Fruit fly (Drosophila melanogaster) whole organism, embryonic: ENCODE measurements around the gene LysRS.

Experiments used
- CG11504 ChIP-seq: fragments of 200-800 bp; sonication (Bioruptor generic); optimal IDR thresholded peaks from 3 replicates; lab custom pipeline; 2019; ENCODE audit warnings: missing biosample characterization, mild to moderate bottlenecking, missing genetic modification characterization, moderate library complexity
- CG17361 ChIP-seq: fragments of 200-800 bp; sonication (Bioruptor generic); IDR thresholded peaks from 3 replicates; pipeline ENCODE4 v1.3.6; 2022; ENCODE audit warnings: missing biosample characterization, missing genetic modification characterization
- CG2875 ChIP-seq: fragments of 200-800 bp; sonication (Bioruptor generic); optimal IDR thresholded peaks from 2 replicates; lab custom pipeline; 2017; ENCODE audit warnings: missing biosample characterization, mild to moderate bottlenecking, missing genetic modification characterization, missing genetic modification reagents
- CG30403 ChIP-seq: fragments of 200-800 bp; sonication (Bioruptor generic); optimal IDR thresholded peaks from 3 replicates; lab custom pipeline; 2016; ENCODE audit warnings: missing biosample characterization, missing genetic modification characterization
- CG42726 ChIP-seq: fragments of 200-800 bp; sonication (Bioruptor generic); IDR thresholded peaks from 2 replicates; pipeline ENCODE4 v1.3.6; 2022; ENCODE audit warnings: missing biosample characterization, missing genetic modification characterization; ENCODE audit not compliant: partially characterized antibody
- CG4360 ChIP-seq: fragments of 200-800 bp; sonication (Bioruptor generic); IDR thresholded peaks from 2 replicates; pipeline ENCODE4 v1.3.6; 2022; ENCODE audit warnings: missing biosample characterization, missing genetic modification characterization
- CG4404 ChIP-seq: fragments of 200-800 bp; sonication (Bioruptor generic); IDR thresholded peaks from 2 replicates; pipeline ENCODE4 v1.3.6; 2022; ENCODE audit warnings: missing biosample characterization, missing genetic modification characterization
- D ChIP-seq, 2 experiments: fragments of 200-800 bp in 1 of 2; fragments of >200 bp in 1 of 2; sonication (Bioruptor generic) in 1 of 2; optimal IDR thresholded peaks; 2 replicates in 1 of 2; 3 replicates in 1 of 2; lab custom pipeline; 2017; ENCODE audit warnings: mild to moderate bottlenecking in 1 of 2, missing biosample characterization in 1 of 2, missing genetic modification characterization in 1 of 2, missing genetic modification reagents in 1 of 2
- HLHmδ ChIP-seq: fragments of 200-800 bp; sonication (Bioruptor generic); optimal IDR thresholded peaks from 2 replicates; lab custom pipeline; 2018; ENCODE audit warnings: missing biosample characterization, mild to moderate bottlenecking, missing genetic modification characterization, moderate library complexity
- HmgD ChIP-seq: fragments of 200-800 bp; sonication (Bioruptor generic); optimal IDR thresholded peaks from 3 replicates; lab custom pipeline; 2016; ENCODE audit warnings: missing biosample characterization, missing genetic modification characterization
- Med ChIP-seq: fragments of 200-800 bp; sonication (Bioruptor generic); peaks from one replicate; lab custom pipeline; 2016; ENCODE audit warnings: missing biosample characterization, missing genetic modification characterization, mild to moderate bottlenecking, inconsistent platforms, moderate library complexity
- Nf-YC ChIP-seq: fragments of 200-800 bp; optimal IDR thresholded peaks from 3 replicates; lab custom pipeline; 2019; ENCODE audit warnings: missing biosample characterization, mild to moderate bottlenecking, missing genetic modification characterization, moderate library complexity
- ash1 ChIP-seq: fragments of 200-800 bp; sonication (Bioruptor generic); optimal IDR thresholded peaks from 2 replicates; lab custom pipeline; 2018; ENCODE audit warnings: missing biosample characterization, mild to moderate bottlenecking, missing genetic modification characterization
- bsh ChIP-seq, 2 experiments: fragments of 200-800 bp; sonication (Bioruptor generic); optimal IDR thresholded peaks; 2 replicates each; lab custom pipeline; 2017 to 2018; ENCODE audit warnings: mild to moderate bottlenecking in 2 of 2, missing biosample characterization in 2 of 2, missing genetic modification characterization in 2 of 2, moderate library complexity in 1 of 2
- chn ChIP-seq: fragments of 200-800 bp; sonication (Bioruptor generic); optimal IDR thresholded peaks from 2 replicates; lab custom pipeline; 2016; ENCODE audit warnings: missing biosample characterization, missing genetic modification characterization
- crc ChIP-seq: fragments of 200-800 bp; sonication (Bioruptor generic); optimal IDR thresholded peaks from 2 replicates; lab custom pipeline; 2016; ENCODE audit warnings: missing biosample characterization, missing genetic modification characterization
- dan ChIP-seq: fragments of 200-800 bp; sonication (Bioruptor generic); IDR thresholded peaks from 2 replicates; pipeline ENCODE4 v1.3.6; 2022; ENCODE audit warnings: missing biosample characterization, missing genetic modification characterization
- dmrt99B ChIP-seq: fragments of 200-800 bp; sonication (Bioruptor generic); optimal IDR thresholded peaks from 2 replicates; lab custom pipeline; 2018; ENCODE audit warnings: missing biosample characterization, mild to moderate bottlenecking, missing genetic modification characterization, moderate library complexity
- dpn ChIP-seq, 2 experiments: fragments of 200-800 bp; sonication (Bioruptor generic); optimal IDR thresholded peaks; 3 replicates each; lab custom pipeline; 2016; ENCODE audit warnings: missing biosample characterization in 2 of 2, missing genetic modification characterization in 2 of 2
- eve ChIP-seq, 2 experiments: fragments of >200 bp; optimal IDR thresholded peaks; 2 replicates each; lab custom pipeline; 2017; ENCODE audit warnings: missing biosample characterization in 2 of 2, missing genetic modification characterization in 2 of 2
- exex ChIP-seq: fragments of 200-800 bp; sonication (Bioruptor generic); optimal IDR thresholded peaks from 4 replicates; lab custom pipeline; 2018; ENCODE audit warnings: missing biosample characterization, mild to moderate bottlenecking, missing genetic modification characterization, moderate library complexity
- gcm ChIP-seq: fragments of 200-800 bp; sonication (Bioruptor generic); optimal IDR thresholded peaks from 2 replicates; lab custom pipeline; 2019; ENCODE audit warnings: missing biosample characterization, mild to moderate bottlenecking, missing genetic modification characterization, moderate library complexity
- gem ChIP-seq: fragments of 200-800 bp; sonication (Bioruptor generic); optimal IDR thresholded peaks from 2 replicates; lab custom pipeline; 2019; ENCODE audit warnings: missing biosample characterization, mild to moderate bottlenecking, missing genetic modification characterization, moderate library complexity
- grau ChIP-seq: fragments of 200-800 bp; optimal IDR thresholded peaks from 3 replicates; lab custom pipeline; 2019; ENCODE audit warnings: missing biosample characterization, mild to moderate bottlenecking, missing genetic modification characterization, moderate library complexity
- gsb-n ChIP-seq: fragments of 200-800 bp; sonication (Bioruptor generic); optimal IDR thresholded peaks from 3 replicates; lab custom pipeline; 2018; ENCODE audit warnings: missing biosample characterization, mild to moderate bottlenecking, missing genetic modification characterization
- kni ChIP-seq: fragments of 200-800 bp; sonication (Bioruptor generic); optimal IDR thresholded peaks from 3 replicates; lab custom pipeline; 2017; ENCODE audit warnings: mild to moderate bottlenecking, missing biosample characterization, missing genetic modification reagents, missing genetic modification characterization
- nerfin-1 ChIP-seq: fragments of 200-800 bp; sonication (Bioruptor generic); optimal IDR thresholded peaks from 3 replicates; lab custom pipeline; 2019; ENCODE audit warnings: missing biosample characterization, mild to moderate bottlenecking, missing genetic modification characterization, moderate library complexity
- nmo ChIP-seq: fragments of 200-800 bp; sonication (Bioruptor generic); optimal IDR thresholded peaks from 2 replicates; lab custom pipeline; 2018; ENCODE audit warnings: missing biosample characterization, mild to moderate bottlenecking, missing genetic modification characterization, moderate library complexity
- nom ChIP-seq: fragments of 200-800 bp; sonication (Bioruptor generic); optimal IDR thresholded peaks from 2 replicates; lab custom pipeline; 2017; ENCODE audit warnings: missing biosample characterization, missing genetic modification characterization, mild to moderate bottlenecking, moderate library complexity, missing genetic modification reagents
- p53 ChIP-seq: fragments of 200-800 bp; sonication (Bioruptor generic); optimal IDR thresholded peaks from 2 replicates; lab custom pipeline; 2016; ENCODE audit warnings: missing biosample characterization, missing genetic modification characterization
- scrt ChIP-seq: fragments of 200-800 bp; sonication (Bioruptor generic); optimal IDR thresholded peaks from 2 replicates; lab custom pipeline; 2018; ENCODE audit warnings: missing biosample characterization, mild to moderate bottlenecking, missing genetic modification characterization, moderate library complexity
- slbo ChIP-seq: fragments of 200-800 bp; sonication (Bioruptor generic); IDR thresholded peaks from 2 replicates; pipeline ENCODE4 v1.3.6; 2022; ENCODE audit warnings: missing biosample characterization, missing genetic modification characterization
- tio ChIP-seq: fragments of 200-800 bp; sonication (Bioruptor generic); optimal IDR thresholded peaks from 2 replicates; lab custom pipeline; 2017; ENCODE audit warnings: missing biosample characterization, missing genetic modification characterization, inconsistent platforms

The LysRS gene

dm6 chrX:9658095-9658838 lies 49.6 kb upstream of the LysRS start (continued):
- TF ChIP-seq CG42726 (0 out of 2 replicates have a peak, but pooled peaks have one; percentile 3), chn (GFP tag; lab: Kevin White, UChicago) (no peak), HmgD (no peak), CG4404 (GFP tag; lab: Robert Waterston, UW) (no peak), kni (GFP tag; lab: Kevin White, UChicago) (peak; percentile 83), HLHmδ (peak; percentile 64), CG4360 (GFP tag; lab: Robert Waterston, UW) (peak; percentile 99), nerfin-1 (tag; lab: Kevin White, UChicago) (peak; percentile 99), gsb-n (tag; lab: Kevin White, UChicago) (peak; percentile 45), eve (GFP tag; optimal IDR thresholded peaks at IDR 0.05; lab: Kevin White, UChicago) (peak in 1 of 2 experiments; percentile 1), nmo (GFP tag; lab: Kevin White, UChicago) (peak; percentile 4), gem (tag; lab: Kevin White, UChicago) (peak; percentile 13), D (optimal IDR thresholded peaks at IDR 0.05; lab: Kevin White, UChicago) (no peak), D (GFP tag; optimal IDR thresholded peaks at IDR 0.05; lab: Kevin White, UChicago) (peak; percentile 9), exex (tag; lab: Kevin White, UChicago) (no peak)

- TF ChIP-seq CG30403 (no peak), Nf-YC (tag; lab: Kevin White, UChicago) (no peak), bsh (GFP tag; optimal IDR thresholded peaks at IDR 0.05; lab: Kevin White, UChicago) (peak in 1 of 2 experiments; percentile 35), CG2875 (GFP tag; lab: Kevin White, UChicago) (no peak), nom (peak; percentile 33), tio (GFP tag; lab: Kevin White, UChicago) (no peak), dan (no peak), scrt (GFP tag; lab: Kevin White, UChicago) (peak; percentile 65), gcm (no peak), Med (peak; percentile 34)
Observed at dm6 chrX:9655989-9656713, 47.5 kb upstream of the LysRS start.

dm6 chrX:9653986-9654688 lies 45.5 kb upstream of the LysRS start:
- TF ChIP-seq crc (GFP tag; lab: Kevin White, UChicago) (no peak), grau (tag; lab: Kevin White, UChicago) (peak; percentile 38), slbo (GFP tag; lab: Robert Waterston, UW) (peak; percentile 7; the same call in 1 of the 2 replicates), dmrt99B (tag; lab: Kevin White, UChicago) (no peak), dpn (GFP tag; optimal IDR thresholded peaks at IDR 0.05; lab: Kevin White, UChicago) (no peak), gem (tag; lab: Kevin White, UChicago) (peak; percentile 7), ash1 (no peak), CG17361 (GFP tag; lab: Robert Waterston, UW) (no peak), p53 (GFP tag; lab: Kevin White, UChicago) (no peak), CG11504 (tag; lab: Kevin White, UChicago) (peak; percentile 2)
